Worm (Caenorhabditis elegans): ENCODE results near the gene grd-11.

grd-11 gene

DNA sequence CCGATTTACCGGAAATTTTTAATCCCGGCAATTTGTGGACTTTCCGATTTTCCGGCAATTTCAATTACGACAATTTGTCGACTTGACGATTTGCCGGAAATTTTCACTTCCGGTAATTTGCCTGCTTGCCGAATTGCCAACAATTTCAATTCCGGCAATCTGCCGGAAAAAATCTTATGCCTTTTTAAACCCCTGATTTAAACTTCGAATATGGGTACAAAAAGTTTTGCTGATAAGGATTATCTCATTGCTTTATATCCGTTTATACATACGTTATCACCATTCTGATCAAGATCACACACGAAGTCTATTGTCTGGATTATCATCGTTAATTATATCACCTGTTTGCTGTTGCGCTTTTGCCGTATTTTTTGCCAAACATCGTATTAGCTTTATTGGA lies at the start of gene grd-11:
grd-11 (plus strand) TSS at position 301 of the 400 bp plus-strand sequence.
- TF ChIP-seq fos-1 (tag; optimal IDR thresholded peaks at IDR 0.05) = no peak
- TF ChIP-seq daf-12 (tag; optimal IDR thresholded peaks at IDR 0.05) = no peak
- TF ChIP-seq nhr-23 (tag; optimal IDR thresholded peaks at IDR 0.05) = no peak
- no peak for TF ChIP-seq snpc-4 (tag; optimal IDR thresholded peaks at IDR 0.05)
- TF ChIP-seq tbx-2 (tag; optimal IDR thresholded peaks at IDR 0.05) = no peak
- no peak for TF ChIP-seq fkh-10 (GFP tag; optimal IDR thresholded peaks at IDR 0.05)
- TF ChIP-seq nhr-43 (tag; optimal IDR thresholded peaks at IDR 0.05; ENCODE audit: poor library complexity, severe bottlenecking) = no peak
- no peak for TF ChIP-seq fkh-2 (tag; optimal IDR thresholded peaks at IDR 0.05)
- no peak for TF ChIP-seq unc-39 (tag; optimal IDR thresholded peaks at IDR 0.05)

DNA sequence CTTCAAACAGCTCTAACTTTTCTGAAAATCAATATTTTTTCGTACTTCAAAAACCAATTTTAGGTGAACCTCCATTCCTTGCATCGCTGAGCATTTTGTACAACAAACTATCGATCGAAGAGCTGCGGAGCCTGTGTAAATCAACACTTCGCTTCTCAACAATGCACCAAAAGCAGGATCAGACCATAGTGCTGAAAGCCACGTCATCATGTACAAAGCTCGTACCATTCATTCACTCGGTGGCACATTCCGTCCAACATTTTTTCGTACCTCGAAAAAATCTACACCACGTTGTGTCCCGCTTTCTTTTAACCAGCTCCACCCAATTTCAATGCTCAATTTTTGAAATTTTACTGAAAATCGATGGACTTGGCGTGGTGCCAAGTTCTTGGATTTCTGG lies 46.0 kb upstream of the grd-11 start, which contains the start of gene ZC15.10:
ZC15.10 (plus strand) TSS at position 162 of the 400 bp plus-strand sequence.
- TF ChIP-seq fkh-2 (tag; optimal IDR thresholded peaks at IDR 0.05) (no peak), elt-3 (tag; optimal IDR thresholded peaks at IDR 0.05) (no peak), ztf-4 (tag; optimal IDR thresholded peaks at IDR 0.05) (no peak), tbx-2 (tag; optimal IDR thresholded peaks at IDR 0.05) (no peak), egl-5 (tag; optimal IDR thresholded peaks at IDR 0.05) (no peak), ZK546.5 (tag; optimal IDR thresholded peaks at IDR 0.05) (no peak), daf-12 (tag; optimal IDR thresholded peaks at IDR 0.05) (no peak), mml-1 (tag; optimal IDR thresholded peaks at IDR 0.05) (no peak), nfya-1 (tag; optimal IDR thresholded peaks at IDR 0.05; ENCODE audit: insufficient read depth) (no peak), unc-39 (tag; optimal IDR thresholded peaks at IDR 0.05) (no peak), ama-1 (optimal IDR thresholded peaks at IDR 0.05) (no peak), skn-1 (tag; optimal IDR thresholded peaks at IDR 0.05) (no peak), nhr-25 (tag; optimal IDR thresholded peaks at IDR 0.05) (no peak), ceh-9 (tag; optimal IDR thresholded peaks at IDR 0.05) (no peak), eor-1 (tag; optimal IDR thresholded peaks at IDR 0.05) (no peak), jun-1 (tag; optimal IDR thresholded peaks at IDR 0.05) (no peak), egl-27 (tag; optimal IDR thresholded peaks at IDR 0.05) (no peak), mdl-1 (tag; optimal IDR thresholded peaks at IDR 0.05) (no peak)

DNA sequence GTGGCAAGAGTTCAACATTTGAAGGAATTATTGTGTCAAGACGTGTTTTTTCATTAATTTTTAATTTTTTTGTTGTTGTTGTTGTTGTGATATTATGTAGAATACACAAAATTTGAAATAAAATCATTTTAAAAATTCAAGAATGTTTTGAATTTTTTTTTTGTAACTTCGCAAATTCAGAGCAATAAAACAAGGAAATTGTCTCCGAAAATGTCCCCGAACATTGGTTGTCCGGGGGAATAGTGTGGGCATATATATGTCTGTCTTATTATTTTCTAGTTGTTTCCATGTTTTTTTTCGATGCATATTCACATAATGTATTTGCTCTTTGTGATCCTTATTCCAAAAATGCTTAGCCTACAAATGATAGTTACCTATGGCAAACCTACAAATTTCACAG lies 45.1 kb upstream of the grd-11 start, which contains the start of gene clec-262:
clec-262 (plus strand) TSS at position 301 of the 400 bp plus-strand sequence.
- TF ChIP-seq pqm-1 (tag; optimal IDR thresholded peaks at IDR 0.05) = no peak

DNA sequence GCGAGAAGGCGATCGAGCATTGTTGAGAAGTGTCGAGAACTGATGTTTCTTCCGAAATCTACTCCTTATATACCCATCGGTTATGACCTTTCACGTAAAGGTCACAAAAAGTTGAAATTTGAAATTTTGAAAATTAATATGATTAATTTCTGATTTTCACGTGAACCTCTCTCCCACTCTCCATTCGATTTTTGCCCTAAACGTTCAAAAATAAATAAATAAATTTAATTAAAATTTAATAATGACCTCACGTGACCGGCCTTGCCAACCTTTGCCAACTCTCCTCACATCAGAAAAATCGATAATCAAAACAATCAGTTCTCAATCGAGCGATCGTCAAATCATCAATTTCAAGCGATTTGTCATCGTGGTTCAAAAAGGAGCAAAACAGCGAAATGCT lies 39.1 kb upstream of the grd-11 start, which contains the start of gene Y113G7C.1:
Y113G7C.1 (plus strand) TSS at position 301 of the 400 bp plus-strand sequence.
- no peak for TF ChIP-seq egl-27 (tag; optimal IDR thresholded peaks at IDR 0.05)
- no peak for TF ChIP-seq fkh-2 (tag; optimal IDR thresholded peaks at IDR 0.05)
- no peak for TF ChIP-seq nfya-1 (tag; optimal IDR thresholded peaks at IDR 0.05; ENCODE audit: insufficient read depth)
- TF ChIP-seq tbx-2 (tag; optimal IDR thresholded peaks at IDR 0.05) = no peak
- TF ChIP-seq egl-5 (tag; optimal IDR thresholded peaks at IDR 0.05) = no peak
- TF ChIP-seq zag-1 (tag; optimal IDR thresholded peaks at IDR 0.05) = no peak
- no peak for TF ChIP-seq nhr-77 (tag; optimal IDR thresholded peaks at IDR 0.05)

DNA sequence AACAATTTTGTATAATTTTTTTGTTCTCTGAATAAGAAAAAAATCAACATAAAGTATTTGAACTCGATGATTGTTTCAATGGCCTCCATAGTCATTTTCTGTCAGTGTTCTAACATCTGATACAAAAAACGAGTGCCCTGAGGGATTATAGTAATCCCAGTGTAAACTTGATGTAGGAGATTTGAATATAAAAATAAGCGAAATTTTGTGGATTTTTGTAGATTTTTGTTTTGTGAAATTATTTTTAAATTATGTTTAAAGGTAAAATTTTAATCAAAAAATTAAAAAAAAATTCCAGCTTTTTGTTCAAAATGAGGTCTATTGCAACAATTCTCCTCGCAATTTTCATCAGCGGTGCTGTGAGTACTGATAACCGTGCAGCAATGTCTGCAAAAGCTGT lies 31.2 kb upstream of the grd-11 start, which contains the start of gene Y38H6A.1:
Y38H6A.1 (plus strand) TSS at position 301 of the 400 bp plus-strand sequence.
- no peak for TF ChIP-seq mdl-1 (tag; optimal IDR thresholded peaks at IDR 0.05)
- no peak for TF ChIP-seq ceh-82 (tag; optimal IDR thresholded peaks at IDR 0.05)
- no peak for TF ChIP-seq daf-12 (tag; optimal IDR thresholded peaks at IDR 0.05)
- TF ChIP-seq ZK546.5 (tag; optimal IDR thresholded peaks at IDR 0.05) = no peak
- no peak for TF ChIP-seq nhr-23 (tag; optimal IDR thresholded peaks at IDR 0.05)
- no peak for TF ChIP-seq unc-39 (tag; optimal IDR thresholded peaks at IDR 0.05)
- no peak for TF ChIP-seq pqm-1 (tag; optimal IDR thresholded peaks at IDR 0.05)
- no peak for TF ChIP-seq ceh-9 (tag; optimal IDR thresholded peaks at IDR 0.05)
- no peak for TF ChIP-seq nhr-43 (tag; optimal IDR thresholded peaks at IDR 0.05; ENCODE audit: poor library complexity, severe bottlenecking)
- no peak for TF ChIP-seq egl-5 (tag; optimal IDR thresholded peaks at IDR 0.05)
- TF ChIP-seq R02D3.7 (tag; optimal IDR thresholded peaks at IDR 0.05) = no peak
- TF ChIP-seq zag-1 (tag; optimal IDR thresholded peaks at IDR 0.05) = no peak

DNA sequence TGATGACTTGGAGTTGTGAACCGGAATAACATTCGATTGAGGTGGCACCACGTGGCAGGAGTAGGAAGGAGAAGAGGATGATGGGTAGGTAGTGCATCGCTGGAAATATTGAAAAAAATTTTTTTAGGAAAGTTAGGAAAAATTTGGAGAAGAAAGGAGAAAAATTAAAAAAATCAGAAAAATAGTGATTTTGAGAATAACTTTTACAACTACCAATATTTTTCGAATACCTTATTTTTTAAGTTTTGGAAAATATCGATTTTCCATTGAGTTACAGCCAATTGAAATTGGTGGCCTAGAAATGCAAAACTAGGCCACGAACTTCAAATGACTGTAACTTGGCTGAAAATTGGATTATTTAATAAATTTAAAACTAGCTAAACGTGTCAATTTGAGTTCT lies 21.3 kb upstream of the grd-11 start, which contains the start of gene Y38H6A.5:
Y38H6A.5 (minus strand) TSS at position 101 of the 400 bp plus-strand sequence.
- TF ChIP-seq ztf-11 (tag; optimal IDR thresholded peaks at IDR 0.05) (no peak), nhr-43 (tag; optimal IDR thresholded peaks at IDR 0.05; ENCODE audit: poor library complexity, severe bottlenecking) (no peak), elt-3 (tag; optimal IDR thresholded peaks at IDR 0.05) (no peak), skn-1 (tag; optimal IDR thresholded peaks at IDR 0.05) (no peak), nhr-23 (tag; optimal IDR thresholded peaks at IDR 0.05) (no peak), nhr-237 (tag; optimal IDR thresholded peaks at IDR 0.05) (no peak), eor-1 (tag; optimal IDR thresholded peaks at IDR 0.05) (no peak), elt-2 (tag; optimal IDR thresholded peaks at IDR 0.05) (no peak), ZK546.5 (tag; optimal IDR thresholded peaks at IDR 0.05) (no peak), snpc-4 (tag; optimal IDR thresholded peaks at IDR 0.05) (no peak), nhr-28 (tag; optimal IDR thresholded peaks at IDR 0.05) (no peak), daf-12 (tag; optimal IDR thresholded peaks at IDR 0.05) (no peak), unc-39 (tag; optimal IDR thresholded peaks at IDR 0.05) (no peak), ceh-28 (tag; optimal IDR thresholded peaks at IDR 0.05) (no peak), nhr-67 (tag; optimal IDR thresholded peaks at IDR 0.05) (no peak), egl-5 (tag; optimal IDR thresholded peaks at IDR 0.05) (no peak), pqm-1 (tag; optimal IDR thresholded peaks at IDR 0.05) (no peak), aly-2 (tag; optimal IDR thresholded peaks at IDR 0.05) (no peak)

Measured in whole organism, L3 larva.